Worm (Caenorhabditis elegans) whole organism, L3 larva: ENCODE measurements around the gene ZK856.5.

Experiments
- ceh-82 ChIP-seq: fragments of 150-350 bp; optimal IDR thresholded peaks from 2 replicates; lab custom pipeline; 2014; ENCODE audit warnings: missing biosample characterization, missing genetic modification characterization
- fkh-2 ChIP-seq: fragments of 150-350 bp; optimal IDR thresholded peaks from 2 replicates; lab custom pipeline; 2014; ENCODE audit warnings: missing biosample characterization, missing genetic modification reagents, missing genetic modification characterization
- jun-1 ChIP-seq: fragments of 150-350 bp; optimal IDR thresholded peaks from 2 replicates; lab custom pipeline; 2014; ENCODE audit warnings: missing biosample characterization, missing genetic modification reagents, missing genetic modification characterization
- lin-39 ChIP-seq: fragments of 150-350 bp; optimal IDR thresholded peaks from 2 replicates; lab custom pipeline; 2018; ENCODE audit warnings: missing biosample characterization, missing genetic modification reagents, missing genetic modification characterization

DNA sequence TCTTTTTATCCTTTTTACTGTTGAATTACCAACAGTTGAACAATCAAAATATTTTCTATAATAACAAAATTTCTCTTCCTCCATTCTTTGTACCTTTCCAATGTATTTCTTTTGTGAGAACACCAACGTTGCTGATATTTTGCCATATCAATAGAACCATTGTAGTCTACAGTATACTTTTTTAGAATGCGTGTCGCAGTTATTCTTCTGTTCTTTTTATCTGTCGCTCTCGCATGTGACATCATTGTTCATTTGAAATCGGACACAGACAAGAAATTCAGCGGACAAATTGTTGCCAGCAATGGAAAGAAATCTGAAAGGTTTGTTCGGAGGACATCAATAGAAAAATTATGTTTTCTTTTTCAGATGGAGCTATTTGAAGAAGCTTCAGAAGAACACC is 12.0 kb upstream of the ZK856.5 start, which contains the start of gene ZK856.7:
- TF ChIP-seq lin-39 (tag; lab: Kevin White, UChicago): no peak
- no peak for TF ChIP-seq fkh-2 (tag; lab: Kevin White, UChicago)
- TF ChIP-seq jun-1 (tag; lab: Kevin White, UChicago): no peak
- TF ChIP-seq ceh-82 (tag; lab: Kevin White, UChicago): no peak
